Worm (Caenorhabditis elegans): ENCODE measurements around the gene C05C10.2.

C05C10.2 gene

DNA sequence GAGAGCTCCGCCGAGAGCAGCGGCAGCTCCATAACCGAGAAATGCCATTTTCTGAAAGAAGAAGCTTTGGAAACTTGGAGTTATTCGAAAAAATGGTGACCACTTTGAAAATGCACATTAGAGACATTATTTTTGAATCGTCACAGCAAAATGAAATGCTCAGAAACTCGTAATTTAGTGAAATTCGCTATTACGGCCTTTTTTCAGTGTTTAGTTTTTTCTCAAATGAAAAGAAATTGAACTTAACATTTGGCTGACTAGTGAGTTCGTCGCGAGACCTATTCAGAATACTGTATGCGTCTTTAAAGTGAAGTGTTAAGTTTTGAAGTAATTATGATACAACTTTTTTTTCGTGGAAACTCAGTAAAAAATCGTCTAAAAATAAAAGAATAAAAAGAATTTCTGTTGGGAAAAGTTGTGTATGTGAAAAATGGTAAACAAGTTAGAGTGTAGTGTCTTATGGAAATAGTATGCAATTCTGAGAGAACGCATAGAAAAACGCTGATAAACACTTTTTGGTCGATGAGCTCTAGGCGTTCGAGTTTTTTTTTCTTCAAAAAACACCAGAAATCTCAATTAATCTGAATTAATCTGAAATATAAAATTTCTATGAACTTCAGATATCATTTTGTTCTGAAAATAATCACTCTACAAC is 48.5 kb downstream of the C05C10.2 start, which contains the start of gene R53.5:
R53.5 (minus strand) TSS at position 51 of the 655 bp plus-strand sequence.
- TF ChIP-seq mel-28 (tag; optimal IDR thresholded peaks at IDR 0.05; ENCODE audit: borderline replicate concordance) (no peak), rec-8 (tag; optimal IDR thresholded peaks at IDR 0.05) (peak in 1 of 2 experiments; percentile 10), efl-1 (GFP tag; optimal IDR thresholded peaks at IDR 0.05) (no peak), K12H6.12 (tag; optimal IDR thresholded peaks at IDR 0.05) (peak; percentile 19), lin-54 (GFP tag; optimal IDR thresholded peaks at IDR 0.05) (no peak), F10E7.11 (tag; optimal IDR thresholded peaks at IDR 0.05) (no peak), rpc-1 (optimal IDR thresholded peaks at IDR 0.05) (no peak), rpc-1 (tag; optimal IDR thresholded peaks at IDR 0.05) (no peak), hmg-1.2 (GFP tag; IDR thresholded peaks at IDR 0.05) (peak; percentile 73), snpc-1.3 (tag; optimal IDR thresholded peaks at IDR 0.05; ENCODE audit: insufficient read depth) (peak; percentile 4), nfyb-1 (GFP tag; IDR thresholded peaks at IDR 0.05) (0 out of 2 replicates have a peak, but pooled peaks have one; percentile 10), cebp-2 (GFP tag; IDR thresholded peaks at IDR 0.05) (no peak), ztf-3 (GFP tag; optimal IDR thresholded peaks at IDR 0.05) (no peak), ztf-25 (GFP tag; IDR thresholded peaks at IDR 0.05) (no peak), ama-1 (optimal IDR thresholded peaks at IDR 0.05) (no peak), ama-1 (GFP tag; optimal IDR thresholded peaks at IDR 0.05) (no peak)

DNA sequence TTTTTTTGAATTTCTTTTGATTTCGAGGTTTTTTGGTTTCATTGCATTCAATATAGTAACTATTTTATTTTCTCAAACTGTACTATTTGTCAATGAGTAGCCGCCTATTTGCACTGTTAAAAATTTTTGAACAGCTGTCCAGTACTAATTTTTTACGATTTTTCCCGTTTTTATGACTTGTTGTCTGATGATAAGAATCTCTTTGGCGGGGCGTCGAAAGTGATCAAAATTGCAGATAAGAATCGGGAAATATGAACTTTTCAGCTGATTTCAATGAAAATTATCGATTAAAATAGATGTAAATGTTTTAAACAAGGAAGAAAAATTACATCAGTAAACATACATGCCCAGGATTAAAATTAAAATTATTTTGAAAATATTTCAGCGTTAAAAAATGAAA is 52.2 kb downstream of the C05C10.2 start:
- TF ChIP-seq F39B2.1 (GFP tag; IDR thresholded peaks at IDR 0.05) (no peak), nhr-80 (tag; optimal IDR thresholded peaks at IDR 0.05) (peak; percentile 70), ceh-79 (tag; optimal IDR thresholded peaks at IDR 0.05) (no peak), mel-28 (tag; optimal IDR thresholded peaks at IDR 0.05; ENCODE audit: borderline replicate concordance) (no peak)

DNA sequence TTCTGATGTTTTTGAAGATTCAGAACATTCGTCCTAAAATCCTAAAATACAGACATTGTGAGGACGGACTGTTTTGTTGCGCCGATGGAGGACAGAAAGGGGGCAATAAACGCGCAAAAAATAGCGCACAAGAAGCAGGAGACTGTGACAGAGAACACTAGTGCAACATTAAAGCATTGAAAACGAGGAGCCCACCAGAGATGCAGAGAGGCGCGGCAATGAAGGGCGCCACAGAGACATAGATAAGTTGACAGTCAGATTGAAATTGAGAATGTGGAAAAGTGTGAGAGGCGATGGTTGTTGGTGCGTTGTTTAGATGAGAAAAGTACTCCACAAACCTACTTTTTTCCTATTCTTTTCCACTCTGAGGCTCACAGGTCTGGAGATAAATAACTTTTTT is 52.9 kb downstream of the C05C10.2 start, which contains the start of gene aakg-5:
aakg-5 (minus strand) TSS at position 159 of the 400 bp plus-strand sequence.
- TF ChIP-seq Y95B8A.8 (GFP tag; IDR thresholded peaks at IDR 0.05) (no peak), akir-1 (GFP tag; optimal IDR thresholded peaks at IDR 0.05) (no peak), tbp1 (GFP tag; optimal IDR thresholded peaks at IDR 0.05) (peak; percentile 35), Y56A3A.18 (GFP tag; IDR thresholded peaks at IDR 0.05) (no peak), unc-130 (GFP tag; optimal IDR thresholded peaks at IDR 0.05) (no peak), F22D6.2 (tag; optimal IDR thresholded peaks at IDR 0.05) (no peak), bed-1 (GFP tag; IDR thresholded peaks at IDR 0.05) (no peak), T07F8.4 (tag; optimal IDR thresholded peaks at IDR 0.05) (no peak), hsf-1 (GFP tag; IDR thresholded peaks at IDR 0.05) (no peak), ceh-91 (GFP tag; IDR thresholded peaks at IDR 0.05) (no peak), hrde-1 (tag; optimal IDR thresholded peaks at IDR 0.05; ENCODE audit: borderline replicate concordance) (no peak), egl-18 (GFP tag; IDR thresholded peaks at IDR 0.05) (0 out of 2 replicates have a peak, but pooled peaks have one; percentile 6), mxl-1 (tag; optimal IDR thresholded peaks at IDR 0.05) (no peak), madf-10 (tag; optimal IDR thresholded peaks at IDR 0.05) (peak; percentile 22), F10E7.11 (tag; optimal IDR thresholded peaks at IDR 0.05) (no peak), lin-40 (tag; optimal IDR thresholded peaks at IDR 0.05) (peak; percentile 77), ztf-18 (tag; optimal IDR thresholded peaks at IDR 0.05) (no peak), dox-1 (GFP tag; IDR thresholded peaks at IDR 0.05) (peak; percentile 70), madf-3 (GFP tag; IDR thresholded peaks at IDR 0.05) (no peak), dpff-1 (tag; optimal IDR thresholded peaks at IDR 0.05) (no peak), egrh-3 (GFP tag; IDR thresholded peaks at IDR 0.05) (0 out of 2 replicates have a peak, but pooled peaks have one; percentile 16), mel-28 (tag; optimal IDR thresholded peaks at IDR 0.05; ENCODE audit: borderline replicate concordance) (no peak), unc-62 (GFP tag; optimal IDR thresholded peaks at IDR 0.05) (no peak), sdz-38 (tag; optimal IDR thresholded peaks at IDR 0.05) (no peak), rec-8 (tag; optimal IDR thresholded peaks at IDR 0.05) (no peak), lsy-27 (tag; optimal IDR thresholded peaks at IDR 0.05; ENCODE audit: borderline replicate concordance, insufficient read depth) (no peak), lag-1 (GFP tag; IDR thresholded peaks at IDR 0.05) (no peak), tlf-1 (GFP tag; optimal IDR thresholded peaks at IDR 0.05) (no peak), nhr-27 (tag; optimal IDR thresholded peaks at IDR 0.05) (no peak), T26A5.8 (tag; optimal IDR thresholded peaks at IDR 0.05) (no peak)
